Worm (Caenorhabditis elegans): ENCODE data around the gene fbxa-32.
"Not testable (repeated sequence)": the region's sequence is repeated elsewhere in the genome, so short reads cannot be mapped to it uniquely, and the experiment has no call there.

Gene fbxa-32

ce11 chrIII:1258358-1258757 lies 10.7 kb downstream of the fbxa-32 start, which contains the start of gene fbxa-78:
Gene fbxa-78 (minus strand): TSS chrIII:1258458.
- not testable (repeated sequence) for TF ChIP-seq nhr-77, aly-2, mdl-1 (tag; optimal IDR thresholded peaks at IDR 0.05)

ce11 chrIII:1256519-1256918 lies 12.5 kb downstream of the fbxa-32 start, which contains the start of gene fbxa-208:
Gene fbxa-208 (plus strand): TSS chrIII:1256819.
- TF ChIP-seq elt-3 (tag; optimal IDR thresholded peaks at IDR 0.05); nfya-1 (tag; optimal IDR thresholded peaks at IDR 0.05; ENCODE audit: insufficient read depth); fos-1 (tag; optimal IDR thresholded peaks at IDR 0.05): not testable (repeated sequence)

ce11 chrIII:1249111-1249583 lies 19.9 kb downstream of the fbxa-32 start, which contains the start of the genes fbxa-76 and fbxa-77:
Gene fbxa-76 (minus strand): TSS chrIII:1249161.
Gene fbxa-77 (plus strand): TSS chrIII:1249475.
- TF ChIP-seq nhr-77 (tag; optimal IDR thresholded peaks at IDR 0.05), result no peak
- TF ChIP-seq elt-2 (tag; optimal IDR thresholded peaks at IDR 0.05), result peak; percentile 78
- no peak for TF ChIP-seq ztf-11 (tag; optimal IDR thresholded peaks at IDR 0.05)
- no peak for TF ChIP-seq unc-39 (tag; optimal IDR thresholded peaks at IDR 0.05)
- no peak for TF ChIP-seq ZK546.5 (tag; optimal IDR thresholded peaks at IDR 0.05)
- TF ChIP-seq eor-1 (tag; optimal IDR thresholded peaks at IDR 0.05), result no peak
- no peak for TF ChIP-seq aly-2 (tag; optimal IDR thresholded peaks at IDR 0.05)
- TF ChIP-seq pha-4 (tag; optimal IDR thresholded peaks at IDR 0.05), result peak; percentile 85
- TF ChIP-seq egl-27 (tag; optimal IDR thresholded peaks at IDR 0.05), result no peak
- no peak for TF ChIP-seq fos-1 (tag; optimal IDR thresholded peaks at IDR 0.05)
- no peak for TF ChIP-seq mdl-1 (tag; optimal IDR thresholded peaks at IDR 0.05)
- TF ChIP-seq fkh-10 (GFP tag; optimal IDR thresholded peaks at IDR 0.05), result no peak
- no peak for TF ChIP-seq mml-1 (tag; optimal IDR thresholded peaks at IDR 0.05)
- no peak for TF ChIP-seq ama-1 (optimal IDR thresholded peaks at IDR 0.05)
- no peak for TF ChIP-seq nhr-43 (tag; optimal IDR thresholded peaks at IDR 0.05; ENCODE audit: poor library complexity, severe bottlenecking)
- TF ChIP-seq ceh-82 (tag; optimal IDR thresholded peaks at IDR 0.05), result no peak
- no peak for TF ChIP-seq elt-1 (tag; optimal IDR thresholded peaks at IDR 0.05)
- TF ChIP-seq sea-2 (GFP tag; optimal IDR thresholded peaks at IDR 0.05), result no peak
- TF ChIP-seq nhr-11 (tag; optimal IDR thresholded peaks at IDR 0.05), result no peak
- TF ChIP-seq nhr-28 (tag; optimal IDR thresholded peaks at IDR 0.05), result no peak
- no peak for TF ChIP-seq ceh-28 (tag; optimal IDR thresholded peaks at IDR 0.05)
- TF ChIP-seq R02D3.7 (tag; optimal IDR thresholded peaks at IDR 0.05), result no peak
- no peak for TF ChIP-seq nhr-76 (tag; optimal IDR thresholded peaks at IDR 0.05)
- no peak for TF ChIP-seq elt-3 (tag; optimal IDR thresholded peaks at IDR 0.05)
- no peak for TF ChIP-seq zag-1 (tag; optimal IDR thresholded peaks at IDR 0.05)
- TF ChIP-seq snpc-4 (tag; optimal IDR thresholded peaks at IDR 0.05), result no peak
- no peak for TF ChIP-seq nhr-25 (tag; optimal IDR thresholded peaks at IDR 0.05)
- no peak for TF ChIP-seq nhr-23 (tag; optimal IDR thresholded peaks at IDR 0.05)
- TF ChIP-seq nfya-1 (tag; optimal IDR thresholded peaks at IDR 0.05; ENCODE audit: insufficient read depth), result peak; percentile 48
- TF ChIP-seq egl-5 (tag; optimal IDR thresholded peaks at IDR 0.05), result no peak
- TF ChIP-seq ceh-16 (tag; optimal IDR thresholded peaks at IDR 0.05), result no peak
- no peak for TF ChIP-seq daf-12 (tag; optimal IDR thresholded peaks at IDR 0.05)
- no peak for TF ChIP-seq nhr-67 (tag; optimal IDR thresholded peaks at IDR 0.05)
- TF ChIP-seq hmg-11 (tag; optimal IDR thresholded peaks at IDR 0.05), result peak; percentile 62
- peak; percentile 25 for TF ChIP-seq lin-15B (tag; optimal IDR thresholded peaks at IDR 0.05)
- no peak for TF ChIP-seq ztf-4 (tag; optimal IDR thresholded peaks at IDR 0.05)
- TF ChIP-seq jun-1 (tag; optimal IDR thresholded peaks at IDR 0.05), result no peak
- no peak for TF ChIP-seq unc-62 (GFP tag; optimal IDR thresholded peaks at IDR 0.05)
- peak; percentile 3 for TF ChIP-seq lin-39 (tag; optimal IDR thresholded peaks at IDR 0.05)
- no peak for TF ChIP-seq ceh-9 (tag; optimal IDR thresholded peaks at IDR 0.05)
- no peak for TF ChIP-seq fkh-2 (tag; optimal IDR thresholded peaks at IDR 0.05)
- no peak for TF ChIP-seq tbx-2 (tag; optimal IDR thresholded peaks at IDR 0.05)
- TF ChIP-seq skn-1 (tag; optimal IDR thresholded peaks at IDR 0.05), result peak; percentile 37
- no peak for TF ChIP-seq nhr-237 (tag; optimal IDR thresholded peaks at IDR 0.05)
- no peak for TF ChIP-seq nhr-12 (tag; optimal IDR thresholded peaks at IDR 0.05)
- TF ChIP-seq pqm-1 (tag; optimal IDR thresholded peaks at IDR 0.05), result peak; percentile 54
- no peak for TF ChIP-seq lsy-12 (tag; optimal IDR thresholded peaks at IDR 0.05)

Data from whole organism, L3 larva.